Worm (Caenorhabditis elegans) whole organism, young adult: ENCODE measurements around the gene C13A2.1.
"Not testable (repeated sequence)": the region's sequence is repeated elsewhere in the genome, so short reads cannot be mapped to it uniquely, and the experiment has no call there.

ENCODE experiments used
- B0336.3 ChIP-seq: fragments of 200-800 bp; sonication (Bioruptor generic); IDR thresholded peaks from 2 replicates; pipeline ENCODE4 v1.3.6; 2022; ENCODE audit warnings: missing genetic modification characterization, missing compliant biosample characterization
- C06A6.2 ChIP-seq: fragments of 200-800 bp; sonication (Bioruptor generic); conservative IDR thresholded peaks from 2 replicates; pipeline ENCODE4 v1.3.6; 2022; ENCODE audit warnings: missing genetic modification characterization, missing compliant biosample characterization
- C17E4.6 ChIP-seq: fragments of 200-800 bp; sonication (Bioruptor generic); IDR thresholded peaks from 2 replicates; pipeline ENCODE4 v1.3.6; 2022; ENCODE audit warnings: missing genetic modification reagents, missing genetic modification characterization, missing compliant biosample characterization
- D2030.7 ChIP-seq: fragments of 200-800 bp; sonication (Bioruptor generic); IDR thresholded peaks from 2 replicates; pipeline ENCODE4 v1.3.6; 2022; ENCODE audit warnings: missing genetic modification reagents, missing genetic modification characterization, missing compliant biosample characterization
- F23B12.7 ChIP-seq: sonication (generic microtip); optimal IDR thresholded peaks from 2 replicates; lab custom pipeline; 2017; ENCODE audit warnings: missing genetic modification characterization, mild to moderate bottlenecking, missing compliant biosample characterization, antibody characterized with exemption, moderate library complexity; ENCODE audit not compliant: insufficient read depth
- F52B5.7 ChIP-seq: sonication (generic microtip); optimal IDR thresholded peaks from 2 replicates; lab custom pipeline; 2016; ENCODE audit warnings: mild to moderate bottlenecking, missing genetic modification characterization, missing compliant biosample characterization
- F55B11.4 ChIP-seq: sonication (generic microtip); optimal IDR thresholded peaks from 2 replicates; lab custom pipeline; 2016; ENCODE audit warnings: missing compliant biosample characterization, missing genetic modification characterization, borderline replicate concordance; ENCODE audit not compliant: insufficient read depth
- F57A8.1 ChIP-seq: fragments of 200-800 bp; sonication (Bioruptor generic); optimal IDR thresholded peaks from 2 replicates; lab custom pipeline; 2018; ENCODE audit warnings: mild to moderate bottlenecking, missing genetic modification characterization, moderate library complexity, missing compliant biosample characterization
- Y53G8AR.9 ChIP-seq: fragments of 200-800 bp; sonication (Bioruptor generic); conservative IDR thresholded peaks from 2 replicates; pipeline ENCODE4 v1.3.6; 2022; ENCODE audit warnings: missing genetic modification reagents, missing genetic modification characterization, missing compliant biosample characterization
- attf-3 ChIP-seq: fragments of 200-800 bp; sonication (Bioruptor generic); conservative IDR thresholded peaks from 2 replicates; pipeline ENCODE4 v1.3.6; 2022; ENCODE audit warnings: missing genetic modification reagents, missing genetic modification characterization, missing compliant biosample characterization
- attf-5 ChIP-seq: fragments of 200-800 bp; sonication (Bioruptor generic); optimal IDR thresholded peaks from 2 replicates; lab custom pipeline; 2018; ENCODE audit warnings: mild to moderate bottlenecking, missing genetic modification characterization, missing compliant biosample characterization
- bed-2 ChIP-seq: fragments of 200-800 bp; sonication (Bioruptor generic); IDR thresholded peaks from 2 replicates; pipeline ENCODE4 v1.3.6; 2022; ENCODE audit warnings: missing genetic modification reagents, missing genetic modification characterization, missing compliant biosample characterization
- ceh-79 ChIP-seq: sonication (generic microtip); optimal IDR thresholded peaks from 2 replicates; lab custom pipeline; 2017; ENCODE audit warnings: mild to moderate bottlenecking, missing genetic modification characterization, missing compliant biosample characterization
- chd-7 ChIP-seq: sonication (generic microtip); optimal IDR thresholded peaks from 2 replicates; lab custom pipeline; 2016; ENCODE audit warnings: mild to moderate bottlenecking, missing genetic modification characterization, moderate library complexity, missing compliant biosample characterization
- egl-18 ChIP-seq: fragments of 200-800 bp; sonication (Bioruptor generic); IDR thresholded peaks from 2 replicates; pipeline ENCODE4 v1.3.6; 2022; ENCODE audit warnings: missing genetic modification reagents, missing genetic modification characterization, missing compliant biosample characterization
- egrh-3 ChIP-seq: fragments of 200-800 bp; sonication (Bioruptor generic); IDR thresholded peaks from 2 replicates; pipeline ENCODE4 v1.3.6; 2022; ENCODE audit warnings: missing genetic modification reagents, missing genetic modification characterization, missing compliant biosample characterization
- ekl-4 ChIP-seq: fragments of 200-800 bp; sonication (Bioruptor generic); IDR thresholded peaks from 2 replicates; pipeline ENCODE4 v1.3.6; 2022; ENCODE audit warnings: missing genetic modification reagents, missing genetic modification characterization, missing compliant biosample characterization
- hlh-26 ChIP-seq: fragments of 200-800 bp; sonication (Bioruptor generic); conservative IDR thresholded peaks from 2 replicates; pipeline ENCODE4 v1.3.6; 2022; ENCODE audit warnings: missing genetic modification reagents, missing genetic modification characterization, missing compliant biosample characterization
- hmg-20 ChIP-seq: fragments of 200-800 bp; sonication (Bioruptor generic); IDR thresholded peaks from 2 replicates; pipeline ENCODE4 v1.3.6; 2022; ENCODE audit warnings: missing genetic modification reagents, missing genetic modification characterization, missing compliant biosample characterization
- let-607 ChIP-seq, 2 experiments: fragments of 200-800 bp in 1 of 2; sonication (Bioruptor generic) in 1 of 2; sonication (generic microtip) in 1 of 2; optimal IDR thresholded peaks; 2 replicates each; lab custom pipeline; 2016 to 2018; ENCODE audit warnings: mild to moderate bottlenecking in 2 of 2, missing compliant biosample characterization in 2 of 2, missing genetic modification characterization in 2 of 2, moderate library complexity in 2 of 2, missing genotype in 1 of 2
- lin-54 ChIP-seq: fragments of 200-800 bp; sonication (Bioruptor generic); optimal IDR thresholded peaks from 2 replicates; lab custom pipeline; 2018; ENCODE audit warnings: mild to moderate bottlenecking, missing genetic modification characterization, missing compliant biosample characterization
- madf-6 ChIP-seq: fragments of 200-800 bp; sonication (Bioruptor generic); IDR thresholded peaks from 2 replicates; pipeline ENCODE4 v1.3.6; 2022; ENCODE audit warnings: missing genetic modification reagents, missing genetic modification characterization, missing compliant biosample characterization
- mcd-1 ChIP-seq: fragments of 200-800 bp; sonication (Bioruptor generic); IDR thresholded peaks from 2 replicates; pipeline ENCODE4 v1.3.6; 2022; ENCODE audit warnings: missing genetic modification reagents, missing genetic modification characterization, missing compliant biosample characterization
- mel-28 ChIP-seq: sonication (generic microtip); optimal IDR thresholded peaks from 2 replicates; lab custom pipeline; 2016; ENCODE audit warnings: borderline replicate concordance, mild to moderate bottlenecking, missing genetic modification characterization, missing compliant biosample characterization
- mxl-1 ChIP-seq: sonication (generic microtip); optimal IDR thresholded peaks from 2 replicates; lab custom pipeline; 2016; ENCODE audit warnings: missing genetic modification characterization, missing compliant biosample characterization
- nhr-120 ChIP-seq: fragments of 200-800 bp; sonication (Bioruptor generic); IDR thresholded peaks from 2 replicates; pipeline ENCODE4 v1.3.6; 2022; ENCODE audit warnings: missing genetic modification characterization, missing compliant biosample characterization
- pha-4 ChIP-seq: fragments of 150-350 bp; sonication (generic microtip); optimal IDR thresholded peaks from 2 replicates; lab custom pipeline; 2014; ENCODE audit warnings: missing biosample characterization, missing genetic modification reagents, missing genetic modification characterization
- rec-8 ChIP-seq, 2 experiments: sonication (generic microtip); optimal IDR thresholded peaks; 2 replicates each; lab custom pipeline; 2016; ENCODE audit warnings: mild to moderate bottlenecking in 2 of 2, missing genetic modification characterization in 2 of 2, missing genetic modification reagents in 2 of 2, missing genotype in 2 of 2, missing biosample characterization in 1 of 2, missing compliant biosample characterization in 1 of 2, moderate library complexity in 1 of 2
- sdz-38 ChIP-seq: sonication (generic microtip); optimal IDR thresholded peaks from 2 replicates; lab custom pipeline; 2016; ENCODE audit warnings: missing genotype, missing genetic modification characterization, missing compliant biosample characterization
- sea-2 ChIP-seq: fragments of 200-800 bp; sonication (Bioruptor generic); IDR thresholded peaks from 2 replicates; pipeline ENCODE4 v1.3.6; 2022; ENCODE audit warnings: missing genetic modification characterization, missing compliant biosample characterization
- snpc-1.1 ChIP-seq: sonication (generic microtip); optimal IDR thresholded peaks from 2 replicates; lab custom pipeline; 2017; ENCODE audit warnings: missing genetic modification characterization, mild to moderate bottlenecking, missing compliant biosample characterization, antibody characterized with exemption, moderate library complexity, missing genotype, missing genetic modification reagents; ENCODE audit not compliant: insufficient read depth
- sptf-2 ChIP-seq: fragments of 200-800 bp; sonication (Bioruptor generic); optimal IDR thresholded peaks from 2 replicates; lab custom pipeline; 2018; ENCODE audit warnings: mild to moderate bottlenecking, missing genetic modification characterization, missing compliant biosample characterization
- unc-130 ChIP-seq: sonication (generic microtip); optimal IDR thresholded peaks from 2 replicates; lab custom pipeline; 2016; ENCODE audit warnings: missing genetic modification reagents, missing genetic modification characterization, missing compliant biosample characterization
- zfh-2 ChIP-seq: fragments of 200-800 bp; sonication (Bioruptor generic); conservative IDR thresholded peaks from 2 replicates; pipeline ENCODE4 v1.3.6; 2022; ENCODE audit warnings: missing genetic modification reagents, missing genetic modification characterization, missing compliant biosample characterization
- ztf-26 ChIP-seq: sonication (generic microtip); optimal IDR thresholded peaks from 2 replicates; lab custom pipeline; 2017; ENCODE audit warnings: missing genetic modification characterization, missing compliant biosample characterization
- ztf-3 ChIP-seq: fragments of 200-800 bp; sonication (Bioruptor generic); optimal IDR thresholded peaks from 2 replicates; lab custom pipeline; 2018; ENCODE audit warnings: mild to moderate bottlenecking, missing genetic modification characterization, missing compliant biosample characterization
- ztf-6 ChIP-seq: fragments of 200-800 bp; sonication (Bioruptor generic); IDR thresholded peaks from 2 replicates; pipeline ENCODE4 v1.3.6; 2022; ENCODE audit warnings: missing genetic modification reagents, missing genetic modification characterization, missing compliant biosample characterization

C13A2.1 gene

ce11 chrV:7304506-7304905 is 15.7 kb downstream of the C13A2.1 start, which contains the start of gene F07G11.2:
F07G11.2 (plus strand) TSS chrV:7304806.
- TF ChIP-seq sea-2 (GFP tag; lab: Robert Waterston, UW); ceh-79; Y53G8AR.9 (GFP tag; lab: Robert Waterston, UW): not testable (repeated sequence)

ce11 chrV:7307089-7307488 is 18.3 kb downstream of the C13A2.1 start, which contains the start of gene F07G11.1:
F07G11.1 (plus strand) TSS chrV:7307389.
- no peak for TF ChIP-seq hlh-26 (GFP tag; lab: Robert Waterston, UW)
- no peak for TF ChIP-seq bed-2 (GFP tag; lab: Robert Waterston, UW)
- TF ChIP-seq hmg-20 (GFP tag; lab: Robert Waterston, UW): no peak
- TF ChIP-seq zfh-2 (GFP tag; lab: Robert Waterston, UW): no peak
- TF ChIP-seq mcd-1 (GFP tag; lab: Robert Waterston, UW): no peak
- no peak for TF ChIP-seq attf-3 (GFP tag; lab: Robert Waterston, UW)
- TF ChIP-seq chd-7 (tag; lab: Kevin White, UChicago): no peak
- TF ChIP-seq unc-130: no peak
- no peak for TF ChIP-seq ekl-4 (GFP tag; lab: Robert Waterston, UW)
- TF ChIP-seq ceh-79: no peak
- TF ChIP-seq F52B5.7: no peak
- no peak for TF ChIP-seq attf-5 (GFP tag; lab: Kevin White, UChicago)
- TF ChIP-seq ztf-6: no peak
- no peak for TF ChIP-seq lin-54
- TF ChIP-seq C06A6.2 (GFP tag; lab: Robert Waterston, UW): no peak
- TF ChIP-seq egl-18 (GFP tag; lab: Robert Waterston, UW): no peak
- TF ChIP-seq F57A8.1 (GFP tag; lab: Kevin White, UChicago): no peak
- TF ChIP-seq F23B12.7 (tag; lab: Kevin White, UChicago): no peak
- no peak for TF ChIP-seq ztf-3
- no peak for TF ChIP-seq let-607 (tag; optimal IDR thresholded peaks at IDR 0.05; lab: Kevin White, UChicago)

ce11 chrV:7313233-7313632 is 24.4 kb downstream of the C13A2.1 start, which contains the start of gene srx-6:
srx-6 (minus strand) TSS chrV:7313333.
- no peak for TF ChIP-seq mxl-1 (tag; lab: Kevin White, UChicago)
- TF ChIP-seq D2030.7 (GFP tag; lab: Robert Waterston, UW): no peak

ce11 chrV:7320909-7321308 is 32.1 kb downstream of the C13A2.1 start, which contains the start of gene lmd-4:
lmd-4 (minus strand) TSS chrV:7321009.
- TF ChIP-seq C06A6.2 (GFP tag; lab: Robert Waterston, UW) (no peak), rec-8 (tag; optimal IDR thresholded peaks at IDR 0.05; lab: Kevin White, UChicago) (no peak), unc-130 (no peak)

ce11 chrV:7321915-7322314 is 33.1 kb downstream of the C13A2.1 start, which contains the start of gene F10G2.10:
F10G2.10 (plus strand) TSS chrV:7322215.
- TF ChIP-seq snpc-1.1 (no peak), sptf-2 (GFP tag; lab: Kevin White, UChicago) (no peak)

ce11 chrV:7325285-7325684 is 36.5 kb downstream of the C13A2.1 start, which contains the start of gene srx-92:
srx-92 (minus strand) TSS chrV:7325385.
- TF ChIP-seq F23B12.7 (tag; lab: Kevin White, UChicago): no peak
- no peak for TF ChIP-seq F55B11.4 (tag; lab: Kevin White, UChicago)
- no peak for TF ChIP-seq madf-6
- no peak for TF ChIP-seq B0336.3 (GFP tag; lab: Robert Waterston, UW)
- no peak for TF ChIP-seq C17E4.6 (GFP tag; lab: Robert Waterston, UW)
- no peak for TF ChIP-seq hmg-20 (GFP tag; lab: Robert Waterston, UW)
- TF ChIP-seq egrh-3 (GFP tag; lab: Robert Waterston, UW): no peak
- TF ChIP-seq nhr-120: no peak
- TF ChIP-seq sdz-38 (tag; lab: Kevin White, UChicago): no peak
- no peak for TF ChIP-seq lin-54
- TF ChIP-seq pha-4 (tag; lab: Kevin White, UChicago): no peak
- no peak for TF ChIP-seq mel-28 (tag; lab: Kevin White, UChicago)
- TF ChIP-seq ztf-26 (tag; lab: Kevin White, UChicago): no peak
- TF ChIP-seq, all 124 proteins: peak for 0
